Worm (Caenorhabditis elegans): ENCODE measurements around the gene col-162.

ce11 chrV:13401669-13402068 is 40.1 kb upstream of the col-162 start:
- TF ChIP-seq lin-13 (tag; optimal IDR thresholded peaks at IDR 0.05) (no peak), blmp-1 (tag; optimal IDR thresholded peaks at IDR 0.05) (no peak), pha-4 (tag; optimal IDR thresholded peaks at IDR 0.05) (no peak), nhr-237 (tag; optimal IDR thresholded peaks at IDR 0.05) (no peak), snpc-4 (tag; optimal IDR thresholded peaks at IDR 0.05) (no peak), unc-62 (GFP tag; optimal IDR thresholded peaks at IDR 0.05) (no peak), ztf-11 (tag; optimal IDR thresholded peaks at IDR 0.05) (no peak), nhr-12 (tag; optimal IDR thresholded peaks at IDR 0.05) (no peak), nhr-2 (tag; optimal IDR thresholded peaks at IDR 0.05) (no peak), ceh-39 (tag; optimal IDR thresholded peaks at IDR 0.05) (no peak)

Measured in whole organism, mixed stage, embryonic.